In genomic region chrIV:8431567-8432458, ce11 we compare ENCODE assay signal across 5 worm cellular contexts.
TF ChIP-seq lines count a peak whose summit lies in the region.

No protein-coding gene starts in this region.

TF ChIP-seq in whole organism, L1 larva, 84 proteins besides CTCF, POLR2A, EP300 and RAD21 (continues in another document):
- TF ChIP-seq C16A3.4 (tag; optimal IDR thresholded peaks at IDR 0.05; lab: Kevin White, UChicago): peak; percentile 65
- TF ChIP-seq ztf-4 (tag; optimal IDR thresholded peaks at IDR 0.05; lab: Kevin White, UChicago): peak; percentile 88
- peak; percentile 3 for TF ChIP-seq ceh-90 (tag; optimal IDR thresholded peaks at IDR 0.05; lab: Kevin White, UChicago)
- peak; percentile 59 for TF ChIP-seq skn-1 (tag; optimal IDR thresholded peaks at IDR 0.05; lab: Kevin White, UChicago)
- TF ChIP-seq lsy-2 (tag; optimal IDR thresholded peaks at IDR 0.05; lab: Kevin White, UChicago): peak; percentile 89 to 91
- TF ChIP-seq nhr-19 (GFP tag; conservative IDR thresholded peaks at IDR 0.05; lab: Robert Waterston, UW): peak; percentile 69
- 0 out of 2 replicates have a peak, but pooled peaks have one; percentile 32 for TF ChIP-seq mab-9 (GFP tag; IDR thresholded peaks at IDR 0.05; lab: Robert Waterston, UW)
- TF ChIP-seq nhr-28 (tag; optimal IDR thresholded peaks at IDR 0.05; lab: Kevin White, UChicago): no peak
- TF ChIP-seq fkh-10 (GFP tag; optimal IDR thresholded peaks at IDR 0.05; lab: Kevin White, UChicago): peak; percentile 26
- no peak for TF ChIP-seq efl-3 (GFP tag; optimal IDR thresholded peaks at IDR 0.05; lab: Kevin White, UChicago)
- TF ChIP-seq lin-35 (GFP tag; optimal IDR thresholded peaks at IDR 0.05; lab: Kevin White, UChicago): peak; percentile 53 to 65
- TF ChIP-seq lin-15B (tag; optimal IDR thresholded peaks at IDR 0.05; lab: Kevin White, UChicago): no peak
- TF ChIP-seq lin-39 (tag; optimal IDR thresholded peaks at IDR 0.05; lab: Kevin White, UChicago): no peak
- TF ChIP-seq unc-130 (tag; optimal IDR thresholded peaks at IDR 0.05; lab: Kevin White, UChicago): peak; percentile 53
- peak; percentile 47 for TF ChIP-seq tbx-2 (tag; optimal IDR thresholded peaks at IDR 0.05; lab: Kevin White, UChicago)
- peak; percentile 77 for TF ChIP-seq snpc-4 (tag; optimal IDR thresholded peaks at IDR 0.05; lab: Kevin White, UChicago)
- TF ChIP-seq ceh-88 (GFP tag; IDR thresholded peaks at IDR 0.05; lab: Robert Waterston, UW): peak; percentile 56; the same call in 1 of the 2 replicates
- peak; percentile 35 for TF ChIP-seq elt-2 (tag; optimal IDR thresholded peaks at IDR 0.05; lab: Kevin White, UChicago)

TF ChIP-seq in whole organism, L3 larva, 47 proteins besides CTCF, POLR2A, EP300 and RAD21 (continues in another document):
- TF ChIP-seq mdl-1 (tag; optimal IDR thresholded peaks at IDR 0.05; lab: Kevin White, UChicago) (peak; percentile 64), nhr-11 (tag; optimal IDR thresholded peaks at IDR 0.05; lab: Kevin White, UChicago) (no peak), nfya-1 (tag; optimal IDR thresholded peaks at IDR 0.05; lab: Kevin White, UChicago; ENCODE audit: insufficient read depth) (peak; percentile 100), nhr-25 (tag; optimal IDR thresholded peaks at IDR 0.05; lab: Kevin White, UChicago) (peak; percentile 86), nhr-237 (tag; optimal IDR thresholded peaks at IDR 0.05; lab: Kevin White, UChicago) (no peak), sea-2 (GFP tag; optimal IDR thresholded peaks at IDR 0.05; lab: Kevin White, UChicago) (no peak), nhr-77 (tag; optimal IDR thresholded peaks at IDR 0.05; lab: Kevin White, UChicago) (no peak), nhr-28 (tag; optimal IDR thresholded peaks at IDR 0.05; lab: Kevin White, UChicago) (no peak), eor-1 (tag; optimal IDR thresholded peaks at IDR 0.05; lab: Kevin White, UChicago) (no peak), pqm-1 (tag; optimal IDR thresholded peaks at IDR 0.05; lab: Kevin White, UChicago) (no peak), fkh-2 (tag; optimal IDR thresholded peaks at IDR 0.05; lab: Kevin White, UChicago) (peak; percentile 42), zag-1 (tag; optimal IDR thresholded peaks at IDR 0.05; lab: Kevin White, UChicago) (no peak), ama-1 (optimal IDR thresholded peaks at IDR 0.05; lab: Kevin White, UChicago) (peak; percentile 99), snpc-4 (tag; optimal IDR thresholded peaks at IDR 0.05; lab: Kevin White, UChicago) (peak; percentile 78), elt-2 (tag; optimal IDR thresholded peaks at IDR 0.05; lab: Kevin White, UChicago) (peak; percentile 35), lin-15B (tag; optimal IDR thresholded peaks at IDR 0.05; lab: Kevin White, UChicago) (peak; percentile 52), R02D3.7 (tag; optimal IDR thresholded peaks at IDR 0.05; lab: Kevin White, UChicago) (peak; percentile 67), ZK546.5 (tag; optimal IDR thresholded peaks at IDR 0.05; lab: Kevin White, UChicago) (no peak), unc-62 (GFP tag; optimal IDR thresholded peaks at IDR 0.05; lab: Kevin White, UChicago) (peak; percentile 72)

TF ChIP-seq in whole organism, early embryonic, 17 proteins besides CTCF, POLR2A, EP300 and RAD21:
- no peak for TF ChIP-seq hnd-1 (tag; optimal IDR thresholded peaks at IDR 0.05; lab: Kevin White, UChicago)
- no peak for TF ChIP-seq hmbx-1 (tag; optimal IDR thresholded peaks at IDR 0.05; lab: Kevin White, UChicago)
- TF ChIP-seq tbx-11 (GFP tag; IDR thresholded peaks at IDR 0.05; lab: Robert Waterston, UW): no peak
- TF ChIP-seq scrt-1 (GFP tag; IDR thresholded peaks at IDR 0.05; lab: Robert Waterston, UW): no peak
- peak; percentile 11 for TF ChIP-seq aly-1 (tag; optimal IDR thresholded peaks at IDR 0.05; lab: Kevin White, UChicago)
- TF ChIP-seq ceh-13 (GFP tag; optimal IDR thresholded peaks at IDR 0.05; lab: Kevin White, UChicago): no peak
- TF ChIP-seq tra-4 (tag; optimal IDR thresholded peaks at IDR 0.05; lab: Kevin White, UChicago): no peak
- TF ChIP-seq B0310.2 (tag; optimal IDR thresholded peaks at IDR 0.05; lab: Kevin White, UChicago): no peak
- TF ChIP-seq F13C5.2 (tag; optimal IDR thresholded peaks at IDR 0.05; lab: Kevin White, UChicago): no peak
- no peak; the same call in 1 of the 2 replicates for TF ChIP-seq pes-1 (GFP tag; IDR thresholded peaks at IDR 0.05; lab: Robert Waterston, UW)
- peak; percentile 51 for TF ChIP-seq ama-1 (optimal IDR thresholded peaks at IDR 0.05; lab: Kevin White, UChicago)
- no peak for TF ChIP-seq ceh-36 (tag; optimal IDR thresholded peaks at IDR 0.05; lab: Kevin White, UChicago)
- TF ChIP-seq ets-7 (tag; optimal IDR thresholded peaks at IDR 0.05; lab: Kevin White, UChicago): no peak
- TF ChIP-seq tbx-37 (GFP tag; conservative IDR thresholded peaks at IDR 0.05; lab: Robert Waterston, UW): 0 out of 2 replicates have a peak, but pooled peaks have one; percentile 10
- 0 out of 2 replicates have a peak, but pooled peaks have one; percentile 35 for TF ChIP-seq flt-1 (GFP tag; IDR thresholded peaks at IDR 0.05; lab: Robert Waterston, UW)
- no peak for TF ChIP-seq hmg-4 (GFP tag; optimal IDR thresholded peaks at IDR 0.05; lab: Kevin White, UChicago)
- no peak; the same call in 1 of the 2 replicates for TF ChIP-seq sea-1 (GFP tag; conservative IDR thresholded peaks at IDR 0.05; lab: Robert Waterston, UW)

TF ChIP-seq in whole organism, midembryonic, 9 proteins besides CTCF, POLR2A, EP300 and RAD21:
- TF ChIP-seq med-1 (GFP tag; optimal IDR thresholded peaks at IDR 0.05; lab: Kevin White, UChicago; ENCODE audit: insufficient read depth) (no peak), tab-1 (GFP tag; IDR thresholded peaks at IDR 0.05; lab: Robert Waterston, UW) (no peak; the same call in 1 of the 2 replicates), flt-1 (GFP tag; IDR thresholded peaks at IDR 0.05; lab: Robert Waterston, UW) (peak; percentile 83), cog-1 (tag; optimal IDR thresholded peaks at IDR 0.05; lab: Kevin White, UChicago) (no peak), ref-1 (GFP tag; conservative IDR thresholded peaks at IDR 0.05; lab: Robert Waterston, UW) (no peak), ztf-23 (GFP tag; IDR thresholded peaks at IDR 0.05; lab: Robert Waterston, UW) (peak; percentile 35; the same call in 1 of the 2 replicates), T22C8.4 (GFP tag; IDR thresholded peaks at IDR 0.05; lab: Robert Waterston, UW) (peak; percentile 86), ztf-29 (GFP tag; IDR thresholded peaks at IDR 0.05; lab: Robert Waterston, UW) (peak; percentile 86), klf-2 (GFP tag; conservative IDR thresholded peaks at IDR 0.05; lab: Robert Waterston, UW) (no peak)

TF ChIP-seq in whole organism, young adult, 124 proteins besides CTCF, POLR2A, EP300 and RAD21 (continues in another document):
- no peak for TF ChIP-seq B0035.1 (tag; optimal IDR thresholded peaks at IDR 0.05; lab: Kevin White, UChicago)
- no peak for TF ChIP-seq hrde-1 (tag; optimal IDR thresholded peaks at IDR 0.05; lab: Kevin White, UChicago; ENCODE audit: borderline replicate concordance)
- 0 out of 2 replicates have a peak, but pooled peaks have one; percentile 25 for TF ChIP-seq egl-18 (GFP tag; IDR thresholded peaks at IDR 0.05; lab: Robert Waterston, UW)
- TF ChIP-seq Y53F4B.3 (GFP tag; IDR thresholded peaks at IDR 0.05; lab: Robert Waterston, UW): no peak
- TF ChIP-seq F33H1.4 (GFP tag; IDR thresholded peaks at IDR 0.05; lab: Robert Waterston, UW): peak; percentile 48; the same call in 1 of the 2 replicates
- peak; percentile 43; the same call in 1 of the 2 replicates for TF ChIP-seq dox-1 (GFP tag; IDR thresholded peaks at IDR 0.05; lab: Robert Waterston, UW)
- TF ChIP-seq ztf-28 (GFP tag; IDR thresholded peaks at IDR 0.05; lab: Robert Waterston, UW): no peak
- TF ChIP-seq ceh-91 (GFP tag; IDR thresholded peaks at IDR 0.05; lab: Robert Waterston, UW): no peak
- TF ChIP-seq hlh-12 (tag; optimal IDR thresholded peaks at IDR 0.05; lab: Kevin White, UChicago): no peak
- 0 out of 2 replicates have a peak, but pooled peaks have one; percentile 10 for TF ChIP-seq attf-3 (GFP tag; conservative IDR thresholded peaks at IDR 0.05; lab: Robert Waterston, UW)
- peak; percentile 77 for TF ChIP-seq hmg-20 (GFP tag; IDR thresholded peaks at IDR 0.05; lab: Robert Waterston, UW)
- peak; percentile 10; the same call in 1 of the 2 replicates for TF ChIP-seq C06A6.2 (GFP tag; conservative IDR thresholded peaks at IDR 0.05; lab: Robert Waterston, UW)
- TF ChIP-seq Y53G8AR.9 (GFP tag; conservative IDR thresholded peaks at IDR 0.05; lab: Robert Waterston, UW): peak; percentile 69
- TF ChIP-seq ceh-100 (GFP tag; IDR thresholded peaks at IDR 0.05; lab: Robert Waterston, UW): peak; percentile 54
- TF ChIP-seq F23B12.7 (tag; optimal IDR thresholded peaks at IDR 0.05; lab: Kevin White, UChicago; ENCODE audit: insufficient read depth): no peak
- TF ChIP-seq snpc-4 (GFP tag; optimal IDR thresholded peaks at IDR 0.05; lab: Kevin White, UChicago): no peak
- TF ChIP-seq snpc-4 (tag; optimal IDR thresholded peaks at IDR 0.05; lab: Kevin White, UChicago): peak in 3 of 4 experiments; percentile 33 to 77 (median 76)
- peak; percentile 0 for TF ChIP-seq ztf-22 (GFP tag; optimal IDR thresholded peaks at IDR 0.05; lab: Kevin White, UChicago)
- 0 out of 2 replicates have a peak, but pooled peaks have one; percentile 47 for TF ChIP-seq C17E4.6 (GFP tag; IDR thresholded peaks at IDR 0.05; lab: Robert Waterston, UW)
- TF ChIP-seq F52B5.7 (tag; optimal IDR thresholded peaks at IDR 0.05; lab: Kevin White, UChicago): no peak
- peak; percentile 1 for TF ChIP-seq snpc-1.1 (tag; optimal IDR thresholded peaks at IDR 0.05; lab: Kevin White, UChicago; ENCODE audit: insufficient read depth)
- TF ChIP-seq ceh-40 (GFP tag; IDR thresholded peaks at IDR 0.05; lab: Robert Waterston, UW): peak; percentile 40; the same call in 1 of the 2 replicates
- no peak for TF ChIP-seq ztf-3 (GFP tag; optimal IDR thresholded peaks at IDR 0.05; lab: Kevin White, UChicago)
- TF ChIP-seq snpc-3.4 (tag; optimal IDR thresholded peaks at IDR 0.05; lab: Kevin White, UChicago): no peak
- no peak for TF ChIP-seq F10E7.11 (tag; optimal IDR thresholded peaks at IDR 0.05; lab: Kevin White, UChicago)
- no peak for TF ChIP-seq mxl-1 (tag; optimal IDR thresholded peaks at IDR 0.05; lab: Kevin White, UChicago)
- TF ChIP-seq tbx-9 (tag; optimal IDR thresholded peaks at IDR 0.05; lab: Kevin White, UChicago; ENCODE audit: borderline replicate concordance): no peak
- no peak for TF ChIP-seq mes-4 (tag; optimal IDR thresholded peaks at IDR 0.05; lab: Kevin White, UChicago)
- no peak for TF ChIP-seq F55B11.4 (tag; optimal IDR thresholded peaks at IDR 0.05; lab: Kevin White, UChicago; ENCODE audit: borderline replicate concordance, insufficient read depth)
- TF ChIP-seq chd-7 (tag; optimal IDR thresholded peaks at IDR 0.05; lab: Kevin White, UChicago): peak; percentile 57
- peak; percentile 63 for TF ChIP-seq ZK185.1 (tag; optimal IDR thresholded peaks at IDR 0.05; lab: Kevin White, UChicago; ENCODE audit: poor library complexity, severe bottlenecking)
- no peak for TF ChIP-seq F37B4.10 (GFP tag; IDR thresholded peaks at IDR 0.05; lab: Robert Waterston, UW)
- TF ChIP-seq ztf-25 (GFP tag; IDR thresholded peaks at IDR 0.05; lab: Robert Waterston, UW): 0 out of 2 replicates have a peak, but pooled peaks have one; percentile 14

Comparison
In these comparisons a context has a peak if more than half of its experiments do, and no peak if none do; other contexts are left out.
1. Of the 8 proteins assayed by ChIP-seq in both whole organism, young adult and whole organism, L1 larva: peak only in whole organism, young adult: unc-62; only in whole organism, L1 larva: dpl-1, efl-1 and unc-130; in both: ama-1, lin-35, nhr-90 and snpc-4; in neither: 0.